Fruit fly (Drosophila melanogaster): ENCODE results near the gene Eip74EF.

Eip74EF gene

dm6 chr3L:17566335-17567242 lies 52.5 kb downstream of the Eip74EF start (continued):
- TF ChIP-seq CG34224 (GFP tag; IDR thresholded peaks at IDR 0.05; ENCODE audit: partially characterized antibody) (no peak), CG3995 (GFP tag; optimal IDR thresholded peaks at IDR 0.05) (no peak), CG18262 (tag; optimal IDR thresholded peaks at IDR 0.05) (peak; percentile 90), wek (GFP tag; optimal IDR thresholded peaks at IDR 0.05) (peak; percentile 36), TFAM (GFP tag; optimal IDR thresholded peaks at IDR 0.05) (peak; percentile 34), CG18599 (GFP tag; optimal IDR thresholded peaks at IDR 0.05) (peak; percentile 53), Optix (GFP tag; IDR thresholded peaks at IDR 0.05) (0 out of 3 replicates have a peak, but pooled peaks have one; percentile 63), CG10543 (GFP tag; optimal IDR thresholded peaks at IDR 0.05) (peak; percentile 37), slou (GFP tag; optimal IDR thresholded peaks at IDR 0.05) (no peak), Bteb2 (GFP tag; optimal IDR thresholded peaks at IDR 0.05) (no peak), Sry-β (GFP tag; optimal IDR thresholded peaks at IDR 0.05) (peak; percentile 18), CG8281 (tag; optimal IDR thresholded peaks at IDR 0.05) (peak; percentile 55), HLH3B (GFP tag; IDR thresholded peaks at IDR 0.05) (peak; percentile 85), CG9609 (GFP tag; optimal IDR thresholded peaks at IDR 0.05) (no peak), Ravus (GFP tag; IDR thresholded peaks at IDR 0.05) (no peak), bigmax (GFP tag; optimal IDR thresholded peaks at IDR 0.05) (no peak), kni (GFP tag; optimal IDR thresholded peaks at IDR 0.05) (peak; percentile 20), Lpt (GFP tag; optimal IDR thresholded peaks at IDR 0.05) (no peak), tgo (GFP tag; IDR thresholded peaks at IDR 0.05) (peak; percentile 75), CG14860 (GFP tag; IDR thresholded peaks at IDR 0.05; ENCODE audit: partially characterized antibody) (0 out of 3 replicates have a peak, but pooled peaks have one; percentile 45), CG11696 (GFP tag; IDR thresholded peaks at IDR 0.05) (no peak), crc (GFP tag; optimal IDR thresholded peaks at IDR 0.05) (no peak), CG4328 (GFP tag; optimal IDR thresholded peaks at IDR 0.05) (peak; percentile 51), bsh (GFP tag; optimal IDR thresholded peaks at IDR 0.05) (peak; percentile 66 to 82), klu (GFP tag; IDR thresholded peaks at IDR 0.05) (0 out of 2 replicates have a peak, but pooled peaks have one; percentile 8), tap (tag; optimal IDR thresholded peaks at IDR 0.05) (peak; percentile 82), Fer2 (tag; optimal IDR thresholded peaks at IDR 0.05) (no peak), CG33213 (GFP tag; optimal IDR thresholded peaks at IDR 0.05) (no peak), CG7963 (GFP tag; IDR thresholded peaks at IDR 0.05; ENCODE audit: partially characterized antibody) (no peak), CG12942 (GFP tag; optimal IDR thresholded peaks at IDR 0.05) (peak; percentile 52), toy (GFP tag; IDR thresholded peaks at IDR 0.05) (no peak), CG14965 (GFP tag; optimal IDR thresholded peaks at IDR 0.05; ENCODE audit: borderline replicate concordance) (no peak), gcm (GFP tag; optimal IDR thresholded peaks at IDR 0.05) (peak; percentile 76), CG4424 (GFP tag; optimal IDR thresholded peaks at IDR 0.05) (peak; percentile 83), luna (GFP tag; optimal IDR thresholded peaks at IDR 0.05) (no peak), zen (tag; optimal IDR thresholded peaks at IDR 0.05) (peak; percentile 13), sim (GFP tag; IDR thresholded peaks at IDR 0.05) (peak; percentile 48; the same call in 1 of the 2 replicates), cato (GFP tag; optimal IDR thresholded peaks at IDR 0.05; ENCODE audit: borderline replicate concordance) (peak; percentile 51), zf30C (GFP tag; optimal IDR thresholded peaks at IDR 0.05) (no peak), NfI (GFP tag; optimal IDR thresholded peaks at IDR 0.05) (peak; percentile 66), mirr (GFP tag; optimal IDR thresholded peaks at IDR 0.05) (no peak), dan (GFP tag; IDR thresholded peaks at IDR 0.05) (no peak), Taf1 (GFP tag; IDR thresholded peaks at IDR 0.05) (no peak), CG2889 (GFP tag; IDR thresholded peaks at IDR 0.05) (no peak; the same call in 2 of the 3 replicates), tll (GFP tag; optimal IDR thresholded peaks at IDR 0.05) (no peak), CG3163 (GFP tag; optimal IDR thresholded peaks at IDR 0.05) (no peak), croc (GFP tag; conservative IDR thresholded peaks at IDR 0.05) (peak; percentile 83), CG3838 (GFP tag; optimal IDR thresholded peaks at IDR 0.05) (no peak)
